Fruit fly (Drosophila melanogaster) whole organism, wandering third instar larva: ENCODE measurements around the gene CG34117.

ENCODE experiments used
- GATAd ChIP-seq: sonication (Bioruptor generic); optimal IDR thresholded peaks from 2 replicates; lab custom pipeline; 2016; ENCODE audit warnings: missing biosample characterization, missing genetic modification characterization
- OdsH ChIP-seq: fragments of 200-800 bp; sonication (Bioruptor generic); optimal IDR thresholded peaks from 2 replicates; lab custom pipeline; 2016; ENCODE audit warnings: missing biosample characterization, mild to moderate bottlenecking, missing genetic modification characterization
- pan ChIP-seq: fragments of >200 bp; optimal IDR thresholded peaks from 2 replicates; lab custom pipeline; 2017
- psq ChIP-seq: fragments of 200-800 bp; sonication (Bioruptor generic); optimal IDR thresholded peaks from 3 replicates; lab custom pipeline; 2017; ENCODE audit warnings: missing biosample characterization, mild to moderate bottlenecking, missing genetic modification characterization, moderate library complexity

DNA sequence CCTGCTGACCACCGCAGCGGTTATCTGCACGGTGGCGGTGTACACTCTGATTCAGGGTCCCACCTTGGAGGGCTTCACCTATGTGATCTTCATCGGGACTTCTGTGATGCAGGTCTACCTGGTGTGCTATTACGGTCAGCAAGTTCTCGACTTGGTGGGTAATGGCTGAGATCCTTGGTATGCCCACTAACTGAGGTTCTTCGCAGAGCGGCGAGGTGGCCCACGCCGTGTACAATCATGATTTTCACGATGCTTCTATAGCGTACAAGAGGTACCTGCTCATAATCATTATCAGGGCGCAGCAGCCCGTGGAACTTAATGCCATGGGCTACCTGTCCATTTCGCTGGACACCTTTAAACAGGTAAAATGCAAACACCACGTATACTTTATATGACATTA is 779 bp downstream of the CG34117 start:
- TF ChIP-seq psq: no peak
- no peak for TF ChIP-seq OdsH (GFP tag; lab: Kevin White, UChicago)
- no peak for TF ChIP-seq pan (lab: Kevin White, UChicago)
- no peak for TF ChIP-seq GATAd (GFP tag; lab: Kevin White, UChicago)
